Fruit fly (Drosophila melanogaster) whole organism, prepupa: ENCODE measurements around the gene CG43319.

Experiments
- Blimp-1 ChIP-seq: fragments of 200-800 bp; sonication (Bioruptor generic); optimal IDR thresholded peaks from 3 replicates; lab custom pipeline; 2017; ENCODE audit warnings: missing biosample characterization, missing genetic modification characterization, mild to moderate bottlenecking, moderate library complexity, missing genetic modification reagents
- CG10631 ChIP-seq: fragments of 200-800 bp; sonication (Bioruptor generic); optimal IDR thresholded peaks from 2 replicates; lab custom pipeline; 2016; ENCODE audit warnings: missing biosample characterization, missing genetic modification characterization
- CG10669 ChIP-seq: fragments of 200-800 bp; sonication (Bioruptor generic); optimal IDR thresholded peaks from 3 replicates; lab custom pipeline; 2018; ENCODE audit warnings: missing biosample characterization, mild to moderate bottlenecking, missing genetic modification characterization, moderate library complexity
- CG11902 ChIP-seq: fragments of 200-800 bp; sonication (Bioruptor generic); optimal IDR thresholded peaks from 3 replicates; lab custom pipeline; 2016; ENCODE audit warnings: missing biosample characterization, missing genetic modification characterization
- Ets21C ChIP-seq: fragments of 200-800 bp; sonication (Bioruptor generic); optimal IDR thresholded peaks from 3 replicates; lab custom pipeline; 2016; ENCODE audit warnings: missing biosample characterization, missing genetic modification characterization
- Gug ChIP-seq: fragments of 200-800 bp; sonication (Bioruptor generic); IDR thresholded peaks from 2 replicates; pipeline ENCODE4 v1.3.6; 2022; ENCODE audit warnings: missing biosample characterization, missing genetic modification characterization
- Lpt ChIP-seq: fragments of 200-800 bp; sonication (Bioruptor generic); optimal IDR thresholded peaks from 3 replicates; lab custom pipeline; 2016; ENCODE audit warnings: missing biosample characterization, missing genetic modification characterization
- OdsH ChIP-seq: fragments of 200-800 bp; sonication (Bioruptor generic); optimal IDR thresholded peaks from 3 replicates; lab custom pipeline; 2016; ENCODE audit warnings: missing biosample characterization, missing genetic modification characterization
- dsx ChIP-seq: fragments of 200-800 bp; optimal IDR thresholded peaks from 3 replicates; lab custom pipeline; 2019; ENCODE audit warnings: missing biosample characterization, mild to moderate bottlenecking, missing genetic modification characterization, moderate library complexity; ENCODE audit not compliant: poor library complexity, severe bottlenecking
- esn ChIP-seq: fragments of 200-800 bp; sonication (Bioruptor generic); optimal IDR thresholded peaks from 2 replicates; lab custom pipeline; 2016; ENCODE audit warnings: missing biosample characterization, mild to moderate bottlenecking, missing genetic modification characterization, moderate library complexity
- fkh ChIP-seq: fragments of 200-800 bp; sonication (Bioruptor generic); optimal IDR thresholded peaks from 3 replicates; lab custom pipeline; 2017; ENCODE audit warnings: missing biosample characterization, mild to moderate bottlenecking, missing genetic modification characterization, moderate library complexity

- TF ChIP-seq dsx (no peak), Gug (GFP tag; lab: Robert Waterston, UW) (no peak), Lpt (GFP tag; lab: Kevin White, UChicago) (no peak), CG11902 (no peak), Blimp-1 (no peak), CG10631 (GFP tag; lab: Kevin White, UChicago) (no peak), OdsH (GFP tag; lab: Kevin White, UChicago) (no peak), fkh (GFP tag; lab: Kevin White, UChicago) (peak; percentile 84), esn (GFP tag; lab: Kevin White, UChicago) (no peak), Ets21C (GFP tag; lab: Kevin White, UChicago) (no peak), CG10669 (GFP tag; lab: Kevin White, UChicago) (no peak)
Measured at dm6 chr3R:27695019-27695418, 901 bp downstream of the CG43319 start, which contains the start of gene HSPBAP1.
